Worm (Caenorhabditis elegans) whole organism, L2 larva: ENCODE results near the gene C29E4.15.

ENCODE experiments used
- lin-13 ChIP-seq: fragments of 150-350 bp; optimal IDR thresholded peaks from 2 replicates; lab custom pipeline; 2014; ENCODE audit warnings: missing biosample characterization, missing genetic modification reagents, missing genetic modification characterization
- nhr-11 ChIP-seq: fragments of 150-350 bp; optimal IDR thresholded peaks from 2 replicates; lab custom pipeline; 2014; ENCODE audit warnings: missing biosample characterization, missing genetic modification characterization
- unc-39 ChIP-seq: fragments of 150-350 bp; optimal IDR thresholded peaks from 2 replicates; lab custom pipeline; 2014; ENCODE audit warnings: missing biosample characterization, missing genetic modification characterization

DNA sequence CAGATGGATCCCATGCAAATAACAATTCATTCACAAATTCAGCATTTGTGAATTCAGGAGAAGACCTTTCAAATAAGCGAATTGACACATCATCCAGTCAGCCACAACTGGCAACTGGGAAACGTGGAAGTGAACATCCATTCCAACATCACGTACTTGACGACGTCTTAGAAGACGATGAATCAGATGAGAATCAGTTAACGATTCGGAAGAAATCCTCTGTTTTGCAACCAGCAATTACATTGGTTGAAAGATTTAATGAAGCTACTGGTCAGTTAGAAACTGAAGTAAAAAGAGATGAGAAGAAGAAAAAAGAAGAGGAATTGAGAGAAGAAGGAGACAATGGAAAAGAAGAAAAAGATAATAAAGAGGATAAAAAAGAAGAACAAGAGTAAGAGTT, 49.0 kb upstream of the C29E4.15 start:
- TF ChIP-seq nhr-11, result no peak
- no peak for TF ChIP-seq lin-13
- no peak for TF ChIP-seq unc-39
